Fruit fly (Drosophila melanogaster) whole organism, embryonic: Measurements from ENCODE around the gene Pvf2.
A peak's percentile ranks its signal among the peaks of the same experiment; 100 is the strongest.

Experiments used
- Atf6 ChIP-seq: fragments of 200-800 bp; sonication (Bioruptor generic); IDR thresholded peaks from 2 replicates; pipeline ENCODE4 v1.3.6; 2022; ENCODE audit warnings: missing biosample characterization, missing genetic modification characterization
- Blimp-1 ChIP-seq: fragments of 200-800 bp; sonication (Bioruptor generic); optimal IDR thresholded peaks from 3 replicates; lab custom pipeline; 2018; ENCODE audit warnings: missing biosample characterization, missing genetic modification characterization, mild to moderate bottlenecking, moderate library complexity, missing genetic modification reagents
- CG10366 ChIP-seq: fragments of 200-800 bp; sonication (Bioruptor generic); IDR thresholded peaks from 2 replicates; pipeline ENCODE4 v1.3.6; 2022; ENCODE audit warnings: missing biosample characterization, missing genetic modification characterization
- CG11504 ChIP-seq: fragments of 200-800 bp; sonication (Bioruptor generic); optimal IDR thresholded peaks from 3 replicates; lab custom pipeline; 2019; ENCODE audit warnings: missing biosample characterization, mild to moderate bottlenecking, missing genetic modification characterization, moderate library complexity
- CG11695 ChIP-seq: fragments of 200-800 bp; sonication (Bioruptor generic); IDR thresholded peaks from 3 replicates; pipeline ENCODE4 v1.3.6; 2022; ENCODE audit warnings: missing biosample characterization, missing genetic modification characterization
- CG11696 ChIP-seq: fragments of 200-800 bp; sonication (Bioruptor generic); IDR thresholded peaks from 2 replicates; pipeline ENCODE4 v1.3.6; 2022; ENCODE audit warnings: missing biosample characterization, missing genetic modification characterization
- CG12155 ChIP-seq: fragments of 200-800 bp; sonication (Bioruptor generic); optimal IDR thresholded peaks from 3 replicates; lab custom pipeline; 2016; ENCODE audit warnings: missing biosample characterization, missing genetic modification characterization
- CG17328 ChIP-seq: fragments of 200-800 bp; sonication (Bioruptor generic); IDR thresholded peaks from 2 replicates; pipeline ENCODE4 v1.3.6; 2022; ENCODE audit warnings: missing biosample characterization, missing genetic modification characterization
- CG17359 ChIP-seq: fragments of 200-800 bp; sonication (Bioruptor generic); optimal IDR thresholded peaks from 3 replicates; lab custom pipeline; 2018; ENCODE audit warnings: missing biosample characterization, mild to moderate bottlenecking, missing genetic modification characterization, moderate library complexity
- CG18262 ChIP-seq: fragments of 200-800 bp; optimal IDR thresholded peaks from 3 replicates; lab custom pipeline; 2019; ENCODE audit warnings: missing biosample characterization, mild to moderate bottlenecking, missing genetic modification characterization, moderate library complexity
- CG18599 ChIP-seq: fragments of 200-800 bp; sonication (Bioruptor generic); optimal IDR thresholded peaks from 3 replicates; lab custom pipeline; 2017; ENCODE audit warnings: missing biosample characterization, missing genetic modification characterization, mild to moderate bottlenecking, moderate library complexity, missing genetic modification reagents
- CG2678 ChIP-seq: fragments of 200-800 bp; sonication (Bioruptor generic); optimal IDR thresholded peaks from 3 replicates; lab custom pipeline; 2019; ENCODE audit warnings: missing biosample characterization, mild to moderate bottlenecking, missing genetic modification characterization, moderate library complexity
- CG2712 ChIP-seq: fragments of 200-800 bp; optimal IDR thresholded peaks from 3 replicates; lab custom pipeline; 2019; ENCODE audit warnings: missing biosample characterization, mild to moderate bottlenecking, missing genetic modification characterization, moderate library complexity
- CG31365 ChIP-seq: fragments of 200-800 bp; sonication (Bioruptor generic); optimal IDR thresholded peaks from 2 replicates; lab custom pipeline; 2018; ENCODE audit warnings: missing biosample characterization, mild to moderate bottlenecking, missing genetic modification characterization
- CG31441 ChIP-seq: fragments of 200-800 bp; sonication (Bioruptor generic); IDR thresholded peaks from 2 replicates; pipeline ENCODE4 v1.3.6; 2022; ENCODE audit warnings: missing biosample characterization, missing genetic modification characterization
- CG4424 ChIP-seq: fragments of 200-800 bp; sonication (Bioruptor generic); optimal IDR thresholded peaks from 3 replicates; lab custom pipeline; 2016; ENCODE audit warnings: missing biosample characterization, missing genetic modification characterization
- CG8944 ChIP-seq: fragments of 200-800 bp; sonication (Bioruptor generic); optimal IDR thresholded peaks from 3 replicates; lab custom pipeline; 2016; ENCODE audit warnings: missing biosample characterization, missing genetic modification characterization
- CTCF ChIP-seq: fragments of 200-800 bp; sonication (Bioruptor generic); optimal IDR thresholded peaks from 2 replicates; lab custom pipeline; 2017; ENCODE audit warnings: missing biosample characterization, mild to moderate bottlenecking, missing genetic modification characterization, moderate library complexity
- CoRest ChIP-seq: fragments of 200-800 bp; sonication (Bioruptor generic); optimal IDR thresholded peaks from 3 replicates; lab custom pipeline; 2018; ENCODE audit warnings: missing biosample characterization, mild to moderate bottlenecking, missing genetic modification characterization, moderate library complexity
- Dbx ChIP-seq: fragments of 200-800 bp; sonication (Bioruptor generic); IDR thresholded peaks from 3 replicates; pipeline ENCODE4 v1.3.6; 2022; ENCODE audit warnings: missing biosample characterization, missing genetic modification characterization
- E2f1 ChIP-seq: fragments of 200-800 bp; sonication (Bioruptor generic); IDR thresholded peaks from 2 replicates; pipeline ENCODE4 v1.3.6; 2022; ENCODE audit warnings: missing biosample characterization, missing genetic modification characterization
- H15 ChIP-seq: fragments of 200-800 bp; sonication (Bioruptor generic); IDR thresholded peaks from 3 replicates; pipeline ENCODE4 v1.3.6; 2022; ENCODE audit warnings: missing biosample characterization, missing genetic modification characterization
- Hr51 ChIP-seq, 2 experiments: fragments of 200-800 bp; sonication (Bioruptor generic); optimal IDR thresholded peaks; 2 replicates in 1 of 2; 3 replicates in 1 of 2; lab custom pipeline; 2016 to 2018; ENCODE audit warnings: missing biosample characterization in 2 of 2, missing genetic modification characterization in 2 of 2, mild to moderate bottlenecking in 1 of 2, moderate library complexity in 1 of 2
- Oaz ChIP-seq: fragments of 200-800 bp; sonication (Bioruptor generic); IDR thresholded peaks from 2 replicates; pipeline ENCODE4 v1.3.6; 2022; ENCODE audit warnings: missing biosample characterization, missing genetic modification characterization
- Oli ChIP-seq: fragments of 200-800 bp; sonication (Bioruptor generic); optimal IDR thresholded peaks from 2 replicates; lab custom pipeline; 2018; ENCODE audit warnings: missing biosample characterization, mild to moderate bottlenecking, missing genetic modification characterization, moderate library complexity
- az2 ChIP-seq: fragments of 200-800 bp; sonication (Bioruptor generic); optimal IDR thresholded peaks from 3 replicates; lab custom pipeline; 2016; ENCODE audit warnings: missing biosample characterization, missing genetic modification characterization
- bowl ChIP-seq: fragments of 200-800 bp; sonication (Bioruptor generic); IDR thresholded peaks from 2 replicates; pipeline ENCODE4 v1.3.6; 2022; ENCODE audit warnings: missing biosample characterization, missing genetic modification characterization
- gem ChIP-seq: fragments of 200-800 bp; sonication (Bioruptor generic); optimal IDR thresholded peaks from 2 replicates; lab custom pipeline; 2019; ENCODE audit warnings: missing biosample characterization, mild to moderate bottlenecking, missing genetic modification characterization, moderate library complexity
- grau ChIP-seq: fragments of 200-800 bp; optimal IDR thresholded peaks from 3 replicates; lab custom pipeline; 2019; ENCODE audit warnings: missing biosample characterization, mild to moderate bottlenecking, missing genetic modification characterization, moderate library complexity
- gsb-n ChIP-seq: fragments of 200-800 bp; sonication (Bioruptor generic); optimal IDR thresholded peaks from 3 replicates; lab custom pipeline; 2018; ENCODE audit warnings: missing biosample characterization, mild to moderate bottlenecking, missing genetic modification characterization
- lab ChIP-seq: fragments of 200-800 bp; sonication (Bioruptor generic); optimal IDR thresholded peaks from 3 replicates; lab custom pipeline; 2017; ENCODE audit warnings: missing biosample characterization, missing genetic modification characterization, mild to moderate bottlenecking, moderate library complexity, missing genetic modification reagents
- lmd ChIP-seq: fragments of 200-800 bp; sonication (Bioruptor generic); IDR thresholded peaks from 2 replicates; pipeline ENCODE4 v1.3.6; 2022; ENCODE audit warnings: missing biosample characterization, missing genetic modification characterization
- lola ChIP-seq, 3 experiments: fragments of >200 bp in 2 of 3; fragments of 200-800 bp in 1 of 3; sonication (Bioruptor generic) in 1 of 3; optimal IDR thresholded peaks; 2 replicates each; lab custom pipeline; 2017 to 2019; ENCODE audit warnings: missing biosample characterization in 3 of 3, missing genetic modification characterization in 3 of 3, mild to moderate bottlenecking in 1 of 3, moderate library complexity in 1 of 3
- nmo ChIP-seq: fragments of 200-800 bp; sonication (Bioruptor generic); optimal IDR thresholded peaks from 2 replicates; lab custom pipeline; 2018; ENCODE audit warnings: missing biosample characterization, mild to moderate bottlenecking, missing genetic modification characterization, moderate library complexity
- ranshi ChIP-seq: fragments of 200-800 bp; sonication (Bioruptor generic); IDR thresholded peaks from 2 replicates; pipeline ENCODE4 v1.3.6; 2022; ENCODE audit warnings: missing biosample characterization, missing genetic modification characterization
- row ChIP-seq: fragments of 200-800 bp; sonication (Bioruptor generic); IDR thresholded peaks from 3 replicates; pipeline ENCODE4 v1.3.6; 2022; ENCODE audit warnings: missing biosample characterization, missing genetic modification characterization
- sens ChIP-seq: fragments of 200-800 bp; sonication (Bioruptor generic); peaks from one replicate; lab custom pipeline; 2016; ENCODE audit warnings: missing biosample characterization, missing genetic modification characterization
- sr ChIP-seq: fragments of 200-800 bp; sonication (Bioruptor generic); IDR thresholded peaks from 3 replicates; pipeline ENCODE4 v1.3.6; 2022; ENCODE audit warnings: missing biosample characterization, missing genetic modification characterization
- unpg ChIP-seq: fragments of 200-800 bp; sonication (Bioruptor generic); optimal IDR thresholded peaks from 3 replicates; lab custom pipeline; 2018; ENCODE audit warnings: missing biosample characterization, mild to moderate bottlenecking, missing genetic modification characterization, moderate library complexity
- vvl ChIP-seq: fragments of 200-800 bp; sonication (Bioruptor generic); IDR thresholded peaks from 2 replicates; pipeline ENCODE4 v1.3.6; 2022; ENCODE audit warnings: missing biosample characterization, missing genetic modification characterization
- z ChIP-seq: fragments of 200-800 bp; sonication (Bioruptor generic); IDR thresholded peaks from 3 replicates; pipeline ENCODE4 v1.3.6; 2022; ENCODE audit warnings: missing biosample characterization, missing genetic modification characterization

Pvf2 gene

DNA sequence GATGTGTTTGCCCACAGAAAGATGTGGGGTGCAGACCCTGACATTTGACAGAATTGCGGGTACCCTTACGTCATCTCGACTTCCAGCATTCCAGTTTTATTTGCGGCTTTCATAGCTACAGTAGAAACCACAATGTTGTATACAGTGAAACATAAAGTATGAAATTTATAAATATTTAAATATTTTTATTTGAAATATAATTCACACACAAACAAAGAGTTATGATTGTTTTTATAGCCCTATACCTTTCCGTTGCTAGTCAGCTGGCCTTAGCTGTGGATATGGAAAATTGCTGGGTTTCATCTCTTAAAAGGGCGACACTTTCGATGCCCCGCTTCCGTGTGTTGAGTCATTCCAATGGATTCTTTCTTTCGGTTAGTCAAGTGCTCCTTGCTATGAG lies 6.5 kb upstream of the Pvf2 start (continued):
- TF ChIP-seq unpg (GFP tag; lab: Kevin White, UChicago) = peak; percentile 47
- peak; percentile 4 for TF ChIP-seq CoRest
- TF ChIP-seq H15 = 0 out of 3 replicates have a peak, but pooled peaks have one; percentile 21
- peak; percentile 27; the same call in 1 of the 2 replicates for TF ChIP-seq CG31441 (GFP tag; lab: Robert Waterston, UW)
- TF ChIP-seq CG11696 = peak; percentile 69
- no peak for TF ChIP-seq CG12155 (GFP tag; lab: Kevin White, UChicago)
- no peak for TF ChIP-seq CG4424 (GFP tag; lab: Kevin White, UChicago)
- TF ChIP-seq Oli = peak; percentile 16
- no peak for TF ChIP-seq bowl (GFP tag; lab: Robert Waterston, UW)
- TF ChIP-seq CG17359 (tag; lab: Kevin White, UChicago) = peak; percentile 3
- TF ChIP-seq CG11695 (GFP tag; lab: Robert Waterston, UW) = 0 out of 3 replicates have a peak, but pooled peaks have one; percentile 32
- TF ChIP-seq E2f1 (GFP tag; lab: Robert Waterston, UW) = peak; percentile 29; the same call in 1 of the 2 replicates
- no peak for TF ChIP-seq lola (GFP tag; optimal IDR thresholded peaks at IDR 0.05; lab: Kevin White, UChicago)
- TF ChIP-seq sr (GFP tag; lab: Robert Waterston, UW) = no peak
- 0 out of 3 replicates have a peak, but pooled peaks have one; percentile 11 for TF ChIP-seq z (GFP tag; lab: Robert Waterston, UW)
- TF ChIP-seq CG18599 (GFP tag; lab: Kevin White, UChicago) = peak; percentile 41
- TF ChIP-seq row = peak; percentile 45; the same call in 2 of the 3 replicates
- 0 out of 2 replicates have a peak, but pooled peaks have one; percentile 23 for TF ChIP-seq lmd (GFP tag; lab: Robert Waterston, UW)
- peak; percentile 36 for TF ChIP-seq CG2712 (tag; lab: Kevin White, UChicago)
- peak; percentile 49; the same call in 1 of the 2 replicates for TF ChIP-seq ranshi (GFP tag; lab: Robert Waterston, UW)
- no peak for TF ChIP-seq sens (GFP tag; lab: Kevin White, UChicago)
- 0 out of 3 replicates have a peak, but pooled peaks have one; percentile 24 for TF ChIP-seq Dbx (GFP tag; lab: Robert Waterston, UW)
- peak; percentile 33 for TF ChIP-seq Blimp-1 (GFP tag; lab: Kevin White, UChicago)
- TF ChIP-seq vvl (GFP tag; lab: Robert Waterston, UW) = peak; percentile 44; the same call in 1 of the 2 replicates
- peak in 1 of 2 experiments; percentile 28 for TF ChIP-seq Hr51 (GFP tag; optimal IDR thresholded peaks at IDR 0.05; lab: Kevin White, UChicago)
- TF ChIP-seq gem = peak; percentile 30
- peak; percentile 30; the same call in 1 of the 2 replicates for TF ChIP-seq Atf6 (GFP tag; lab: Robert Waterston, UW)
- peak; percentile 8 for TF ChIP-seq az2
- no peak for TF ChIP-seq CG31365
- peak; percentile 37 for TF ChIP-seq gsb-n (tag; lab: Kevin White, UChicago)
- peak; percentile 37 for TF ChIP-seq grau
- 0 out of 2 replicates have a peak, but pooled peaks have one; percentile 15 for TF ChIP-seq CG17328 (GFP tag; lab: Robert Waterston, UW)
- peak; percentile 20 for TF ChIP-seq CG18262 (tag; lab: Kevin White, UChicago)
- TF ChIP-seq CG8944 (GFP tag; lab: Kevin White, UChicago) = no peak
- no peak for TF ChIP-seq CTCF
- peak; percentile 41 for TF ChIP-seq lab (GFP tag; lab: Kevin White, UChicago)
- peak; percentile 15 for TF ChIP-seq nmo (GFP tag; lab: Kevin White, UChicago)
- TF ChIP-seq CG10366 = peak; percentile 30; the same call in 1 of the 2 replicates
- no peak for TF ChIP-seq Oaz (GFP tag; lab: Robert Waterston, UW)
- TF ChIP-seq CG2678 (tag; lab: Kevin White, UChicago) = peak; percentile 32
- TF ChIP-seq CG11504 (tag; lab: Kevin White, UChicago) = peak; percentile 57
- TF ChIP-seq, all 482 proteins: peak for 55
